Fruit fly (Drosophila melanogaster) whole organism, embryonic: Measurements from ENCODE around the gene BTBD9.

ENCODE experiments used
- Adf1 ChIP-seq: fragments of 200-800 bp; sonication (Bioruptor generic); IDR thresholded peaks from 2 replicates; pipeline ENCODE4 v1.3.6; 2022; ENCODE audit warnings: missing biosample characterization, missing genetic modification characterization
- Atf6 ChIP-seq: fragments of 200-800 bp; sonication (Bioruptor generic); IDR thresholded peaks from 2 replicates; pipeline ENCODE4 v1.3.6; 2022; ENCODE audit warnings: missing biosample characterization, missing genetic modification characterization
- B-H1 ChIP-seq: fragments of 200-800 bp; sonication (Bioruptor generic); IDR thresholded peaks from 3 replicates; pipeline ENCODE4 v1.3.6; 2022; ENCODE audit warnings: missing biosample characterization, missing genetic modification characterization
- Blimp-1 ChIP-seq: fragments of 200-800 bp; sonication (Bioruptor generic); optimal IDR thresholded peaks from 3 replicates; lab custom pipeline; 2018; ENCODE audit warnings: missing biosample characterization, missing genetic modification characterization, mild to moderate bottlenecking, moderate library complexity, missing genetic modification reagents
- CG11247 ChIP-seq: fragments of 200-800 bp; sonication (Bioruptor generic); IDR thresholded peaks from 2 replicates; pipeline ENCODE4 v1.3.6; 2022; ENCODE audit warnings: missing biosample characterization, missing genetic modification characterization
- CG11456 ChIP-seq: fragments of 200-800 bp; sonication (Bioruptor generic); IDR thresholded peaks from 3 replicates; pipeline ENCODE4 v1.3.6; 2022; ENCODE audit warnings: missing biosample characterization, missing genetic modification characterization
- CG11504 ChIP-seq: fragments of 200-800 bp; sonication (Bioruptor generic); optimal IDR thresholded peaks from 3 replicates; lab custom pipeline; 2019; ENCODE audit warnings: missing biosample characterization, mild to moderate bottlenecking, missing genetic modification characterization, moderate library complexity
- CG12071 ChIP-seq: fragments of 200-800 bp; sonication (Bioruptor generic); optimal IDR thresholded peaks from 3 replicates; lab custom pipeline; 2018; ENCODE audit warnings: missing biosample characterization, mild to moderate bottlenecking, missing genetic modification characterization
- CG12659 ChIP-seq: fragments of 200-800 bp; sonication (Bioruptor generic); optimal IDR thresholded peaks from 3 replicates; lab custom pipeline; 2017; ENCODE audit warnings: mild to moderate bottlenecking, missing biosample characterization, missing genetic modification reagents, missing genetic modification characterization
- CG12769 ChIP-seq: fragments of 200-800 bp; sonication (Bioruptor generic); optimal IDR thresholded peaks from 2 replicates; lab custom pipeline; 2019; ENCODE audit warnings: missing biosample characterization, mild to moderate bottlenecking, missing genetic modification characterization, moderate library complexity
- CG2199 ChIP-seq: fragments of 200-800 bp; sonication (Bioruptor generic); IDR thresholded peaks from 3 replicates; pipeline ENCODE4 v1.3.6; 2022; ENCODE audit warnings: missing biosample characterization, missing genetic modification characterization
- CG31441 ChIP-seq: fragments of 200-800 bp; sonication (Bioruptor generic); IDR thresholded peaks from 2 replicates; pipeline ENCODE4 v1.3.6; 2022; ENCODE audit warnings: missing biosample characterization, missing genetic modification characterization
- CG33213 ChIP-seq: fragments of 200-800 bp; sonication (Bioruptor generic); optimal IDR thresholded peaks from 3 replicates; lab custom pipeline; 2016; ENCODE audit warnings: missing biosample characterization, missing genetic modification characterization
- CG4328 ChIP-seq: fragments of 200-800 bp; sonication (Bioruptor generic); optimal IDR thresholded peaks from 3 replicates; lab custom pipeline; 2017; ENCODE audit warnings: missing biosample characterization, missing genetic modification reagents, missing genetic modification characterization
- CG5180 ChIP-seq: fragments of 200-800 bp; sonication (Bioruptor generic); optimal IDR thresholded peaks from 3 replicates; lab custom pipeline; 2017; ENCODE audit warnings: missing biosample characterization, missing genetic modification characterization, mild to moderate bottlenecking, moderate library complexity, missing genetic modification reagents
- CG7745 ChIP-seq: fragments of 200-800 bp; sonication (Bioruptor generic); optimal IDR thresholded peaks from 2 replicates; lab custom pipeline; 2018; ENCODE audit warnings: missing biosample characterization, mild to moderate bottlenecking, missing genetic modification characterization, moderate library complexity
- CG7987 ChIP-seq: fragments of 200-800 bp; sonication (Bioruptor generic); optimal IDR thresholded peaks from 2 replicates; lab custom pipeline; 2018; ENCODE audit warnings: missing biosample characterization, mild to moderate bottlenecking, missing genetic modification characterization, moderate library complexity
- CG8089 ChIP-seq: fragments of 200-800 bp; sonication (Bioruptor generic); optimal IDR thresholded peaks from 3 replicates; lab custom pipeline; 2016; ENCODE audit warnings: missing biosample characterization, missing genetic modification characterization
- CG8290 ChIP-seq, 3 experiments: fragments of 200-800 bp; sonication (Bioruptor generic); optimal IDR thresholded peaks; 2 replicates each; lab custom pipeline; 2016 to 2019; ENCODE audit warnings: missing biosample characterization in 3 of 3, missing genetic modification characterization in 3 of 3, mild to moderate bottlenecking in 2 of 3, moderate library complexity in 1 of 3
- Deaf1 ChIP-seq: fragments of 200-800 bp; optimal IDR thresholded peaks from 3 replicates; lab custom pipeline; 2019; ENCODE audit warnings: missing biosample characterization, mild to moderate bottlenecking, missing genetic modification characterization, moderate library complexity
- Drgx ChIP-seq: fragments of 200-800 bp; sonication (Bioruptor generic); IDR thresholded peaks from 2 replicates; pipeline ENCODE4 v1.3.6; 2022; ENCODE audit warnings: missing biosample characterization, missing genetic modification characterization
- Eip74EF ChIP-seq, 2 experiments: fragments of 200-800 bp in 1 of 2; fragments of >200 bp in 1 of 2; sonication (Bioruptor generic) in 1 of 2; optimal IDR thresholded peaks; 2 replicates each; lab custom pipeline; 2017 to 2019; ENCODE audit warnings: missing biosample characterization in 2 of 2, missing genetic modification characterization in 2 of 2, mild to moderate bottlenecking in 1 of 2, moderate library complexity in 1 of 2
- Fer1 ChIP-seq: fragments of 200-800 bp; sonication (Bioruptor generic); optimal IDR thresholded peaks from 2 replicates; lab custom pipeline; 2017; ENCODE audit warnings: missing biosample characterization, mild to moderate bottlenecking, missing genetic modification characterization
- HmgD ChIP-seq: fragments of 200-800 bp; sonication (Bioruptor generic); optimal IDR thresholded peaks from 3 replicates; lab custom pipeline; 2016; ENCODE audit warnings: missing biosample characterization, missing genetic modification characterization
- HmgZ ChIP-seq: fragments of 200-800 bp; sonication (Bioruptor generic); optimal IDR thresholded peaks from 2 replicates; lab custom pipeline; 2018; ENCODE audit warnings: missing biosample characterization, mild to moderate bottlenecking, missing genetic modification characterization
- Hmx ChIP-seq: fragments of 200-800 bp; sonication (Bioruptor generic); optimal IDR thresholded peaks from 2 replicates; lab custom pipeline; 2016; ENCODE audit warnings: missing biosample characterization, missing genetic modification characterization
- Med ChIP-seq: fragments of 200-800 bp; sonication (Bioruptor generic); peaks from one replicate; lab custom pipeline; 2016; ENCODE audit warnings: missing biosample characterization, missing genetic modification characterization, mild to moderate bottlenecking, inconsistent platforms, moderate library complexity
- Rfx ChIP-seq: fragments of 200-800 bp; sonication (Bioruptor generic); IDR thresholded peaks from 2 replicates; pipeline ENCODE4 v1.3.6; 2022; ENCODE audit warnings: missing biosample characterization, missing genetic modification characterization
- Trl ChIP-seq, 3 experiments: fragments of >200 bp in 2 of 3; fragments of 200-800 bp in 1 of 3; sonication (Bioruptor generic) in 1 of 3; optimal IDR thresholded peaks; 2 replicates in 1 of 3; 3 replicates in 2 of 3; lab custom pipeline; 2016 to 2017; ENCODE audit warnings: missing biosample characterization in 1 of 3, missing genetic modification characterization in 1 of 3
- abd-A ChIP-seq: fragments of 200-800 bp; sonication (Bioruptor generic); optimal IDR thresholded peaks from 3 replicates; lab custom pipeline; 2019; ENCODE audit warnings: missing biosample characterization, mild to moderate bottlenecking, missing genetic modification characterization, moderate library complexity
- chinmo ChIP-seq: fragments of 200-800 bp; sonication (Bioruptor generic); IDR thresholded peaks from 4 replicates; pipeline ENCODE4 v1.3.6; 2022; ENCODE audit warnings: missing biosample characterization, missing genetic modification characterization; ENCODE audit not compliant: partially characterized antibody
- ci ChIP-seq: fragments of 200-800 bp; sonication (Bioruptor generic); IDR thresholded peaks from 3 replicates; pipeline ENCODE4 v1.3.6; 2022; ENCODE audit warnings: missing biosample characterization, missing genetic modification characterization
- ftz-f1 ChIP-seq: fragments of 200-800 bp; sonication (Bioruptor generic); optimal IDR thresholded peaks from 2 replicates; lab custom pipeline; 2016; ENCODE audit warnings: missing biosample characterization, missing genetic modification characterization
- gsb-n ChIP-seq: fragments of 200-800 bp; sonication (Bioruptor generic); optimal IDR thresholded peaks from 3 replicates; lab custom pipeline; 2018; ENCODE audit warnings: missing biosample characterization, mild to moderate bottlenecking, missing genetic modification characterization
- hb ChIP-seq: fragments of 200-800 bp; sonication (Bioruptor generic); IDR thresholded peaks from 3 replicates; pipeline ENCODE4 v1.3.6; 2022; ENCODE audit warnings: missing biosample characterization, missing genetic modification characterization; ENCODE audit not compliant: partially characterized antibody
- ind ChIP-seq: fragments of 200-800 bp; sonication (Bioruptor generic); optimal IDR thresholded peaks from 3 replicates; lab custom pipeline; 2016; ENCODE audit warnings: missing biosample characterization, missing genetic modification characterization
- kay ChIP-seq: fragments of 200-800 bp; sonication (Bioruptor generic); optimal IDR thresholded peaks from 2 replicates; lab custom pipeline; 2016; ENCODE audit warnings: missing biosample characterization, missing genetic modification characterization
- mirr ChIP-seq: fragments of 200-800 bp; sonication (Bioruptor generic); optimal IDR thresholded peaks from 3 replicates; lab custom pipeline; 2018; ENCODE audit warnings: missing biosample characterization, mild to moderate bottlenecking, missing genetic modification characterization
- oc ChIP-seq: fragments of 200-800 bp; sonication (Bioruptor generic); optimal IDR thresholded peaks from 2 replicates; lab custom pipeline; 2018; ENCODE audit warnings: missing biosample characterization, mild to moderate bottlenecking, missing genetic modification characterization, moderate library complexity
- phol ChIP-seq: fragments of 200-800 bp; sonication (Bioruptor generic); optimal IDR thresholded peaks from 3 replicates; lab custom pipeline; 2018; ENCODE audit warnings: missing biosample characterization, mild to moderate bottlenecking, missing genetic modification characterization, moderate library complexity
- scrt ChIP-seq: fragments of 200-800 bp; sonication (Bioruptor generic); optimal IDR thresholded peaks from 2 replicates; lab custom pipeline; 2018; ENCODE audit warnings: missing biosample characterization, mild to moderate bottlenecking, missing genetic modification characterization, moderate library complexity
- sd ChIP-seq: fragments of 200-800 bp; sonication (Bioruptor generic); optimal IDR thresholded peaks from 3 replicates; lab custom pipeline; 2018; ENCODE audit warnings: missing biosample characterization, mild to moderate bottlenecking, missing genetic modification characterization, moderate library complexity
- shn ChIP-seq: fragments of 200-800 bp; sonication (Bioruptor generic); optimal IDR thresholded peaks from 3 replicates; lab custom pipeline; 2016; ENCODE audit warnings: missing biosample characterization, missing genetic modification characterization
- sr ChIP-seq: fragments of 200-800 bp; sonication (Bioruptor generic); IDR thresholded peaks from 3 replicates; pipeline ENCODE4 v1.3.6; 2022; ENCODE audit warnings: missing biosample characterization, missing genetic modification characterization
- sug ChIP-seq: fragments of 200-800 bp; optimal IDR thresholded peaks from 2 replicates; lab custom pipeline; 2019; ENCODE audit warnings: missing biosample characterization, mild to moderate bottlenecking, missing genetic modification characterization, moderate library complexity
- vnd ChIP-seq: fragments of 200-800 bp; sonication (Bioruptor generic); IDR thresholded peaks from 3 replicates; pipeline ENCODE4 v1.3.6; 2022; ENCODE audit warnings: missing biosample characterization, missing genetic modification characterization; ENCODE audit not compliant: partially characterized antibody

The BTBD9 gene

dm6 chrX:10729921-10730873, 38.1 kb upstream of the BTBD9 start (continued):
- TF ChIP-seq Hmx (GFP tag; lab: Kevin White, UChicago) (no peak), Blimp-1 (peak; percentile 1), CG11456 (no peak), phol (tag; lab: Kevin White, UChicago) (no peak), Deaf1 (peak; percentile 85), sd (tag; lab: Kevin White, UChicago) (peak; percentile 7), CG5180 (GFP tag; lab: Kevin White, UChicago) (peak; percentile 11), shn (GFP tag; lab: Kevin White, UChicago) (no peak), Med (GFP tag; lab: Kevin White, UChicago) (peak; percentile 86), ind (GFP tag; lab: Kevin White, UChicago) (no peak), gsb-n (peak; percentile 1), sr (GFP tag; lab: Robert Waterston, UW) (peak; percentile 92), ftz-f1 (GFP tag; lab: Kevin White, UChicago) (peak; percentile 73), oc (tag; lab: Kevin White, UChicago) (peak; percentile 14), chinmo (peak; percentile 84; the same call in 3 of the 4 replicates), CG7987 (GFP tag; lab: Kevin White, UChicago) (no peak), sug (tag; lab: Kevin White, UChicago) (peak; percentile 20), CG12071 (GFP tag; lab: Kevin White, UChicago) (no peak), vnd (no peak), CG11247 (no peak), CG12659 (GFP tag; lab: Kevin White, UChicago) (peak; percentile 22), HmgZ (tag; lab: Kevin White, UChicago) (no peak), CG31441 (GFP tag; lab: Robert Waterston, UW) (peak; percentile 22; the same call in 1 of the 2 replicates), Drgx (GFP tag; lab: Robert Waterston, UW) (0 out of 2 replicates have a peak, but pooled peaks have one; percentile 8), CG11504 (peak; percentile 97), CG33213 (GFP tag; lab: Kevin White, UChicago) (no peak), Rfx (GFP tag; lab: Robert Waterston, UW) (0 out of 2 replicates have a peak, but pooled peaks have one; percentile 9), CG7745 (tag; lab: Kevin White, UChicago) (no peak), kay (GFP tag; lab: Kevin White, UChicago) (no peak), CG8290 (GFP tag; optimal IDR thresholded peaks at IDR 0.05; lab: Kevin White, UChicago) (no peak), CG8290 (tag; optimal IDR thresholded peaks at IDR 0.05; lab: Kevin White, UChicago) (peak in 1 of 2 experiments; percentile 44), Atf6 (GFP tag; lab: Robert Waterston, UW) (0 out of 2 replicates have a peak, but pooled peaks have one; percentile 16), abd-A (tag; lab: Kevin White, UChicago) (peak; percentile 62), HmgD (GFP tag; lab: Kevin White, UChicago) (peak; percentile 4), CG12769 (tag; lab: Kevin White, UChicago) (peak; percentile 49), Eip74EF (GFP tag; optimal IDR thresholded peaks at IDR 0.05; lab: Kevin White, UChicago) (no peak), mirr (GFP tag; lab: Kevin White, UChicago) (peak; percentile 36), ci (GFP tag; lab: Robert Waterston, UW) (0 out of 3 replicates have a peak, but pooled peaks have one; percentile 11), hb (no peak), CG8089 (no peak), CG2199 (GFP tag; lab: Robert Waterston, UW) (peak; percentile 64; the same call in 2 of the 3 replicates), Trl (optimal IDR thresholded peaks at IDR 0.05; lab: Kevin White, UChicago) (peak; percentile 38 to 55), Trl (GFP tag; optimal IDR thresholded peaks at IDR 0.05; lab: Kevin White, UChicago) (no peak), CG4328 (no peak), Adf1 (GFP tag; lab: Robert Waterston, UW) (peak; percentile 52), B-H1 (GFP tag; lab: Robert Waterston, UW) (no peak), scrt (GFP tag; lab: Kevin White, UChicago) (peak; percentile 58), Fer1 (GFP tag; lab: Kevin White, UChicago) (peak; percentile 43)
